Worm (Caenorhabditis elegans): ENCODE measurements around the gene F18A11.3.
A peak's percentile ranks its signal among the peaks of the same experiment; 100 is the strongest.

The F18A11.3 gene

ce11 chrII:12994009-12994788, 42.4 kb downstream of the F18A11.3 start (continued):
- no peak for TF ChIP-seq rpc-1 (optimal IDR thresholded peaks at IDR 0.05)
- TF ChIP-seq rpc-1 (tag; optimal IDR thresholded peaks at IDR 0.05), result no peak
- peak; percentile 22; the same call in 1 of the 2 replicates for TF ChIP-seq C06A6.2 (GFP tag; conservative IDR thresholded peaks at IDR 0.05)
- TF ChIP-seq xnd-1 (tag; optimal IDR thresholded peaks at IDR 0.05), result no peak
- no peak for TF ChIP-seq dpl-1 (GFP tag; optimal IDR thresholded peaks at IDR 0.05)
- TF ChIP-seq ceh-40 (GFP tag; IDR thresholded peaks at IDR 0.05), result no peak
- TF ChIP-seq ceh-91 (GFP tag; IDR thresholded peaks at IDR 0.05), result no peak
- no peak for TF ChIP-seq nhr-179 (tag; optimal IDR thresholded peaks at IDR 0.05)
- no peak for TF ChIP-seq unc-130 (GFP tag; optimal IDR thresholded peaks at IDR 0.05)
- no peak for TF ChIP-seq F49E8.2 (tag; optimal IDR thresholded peaks at IDR 0.05; ENCODE audit: insufficient read depth)
- TF ChIP-seq F55B11.4 (tag; optimal IDR thresholded peaks at IDR 0.05; ENCODE audit: borderline replicate concordance, insufficient read depth), result no peak
- TF ChIP-seq nhr-90 (tag; optimal IDR thresholded peaks at IDR 0.05), result peak; percentile 41
- TF ChIP-seq hmg-1.2 (GFP tag; IDR thresholded peaks at IDR 0.05), result peak; percentile 24; the same call in 1 of the 2 replicates
- no peak for TF ChIP-seq ztf-3 (GFP tag; optimal IDR thresholded peaks at IDR 0.05)
- TF ChIP-seq let-607 (tag; optimal IDR thresholded peaks at IDR 0.05), result peak; percentile 3 to 20
- no peak for TF ChIP-seq T26A5.8 (tag; optimal IDR thresholded peaks at IDR 0.05)
- peak; percentile 47 for TF ChIP-seq gei-17 (GFP tag; optimal IDR thresholded peaks at IDR 0.05)
- TF ChIP-seq F39B2.1 (GFP tag; IDR thresholded peaks at IDR 0.05), result 0 out of 2 replicates have a peak, but pooled peaks have one; percentile 20
- TF ChIP-seq lin-40 (tag; optimal IDR thresholded peaks at IDR 0.05), result no peak
- TF ChIP-seq fkh-3 (tag; optimal IDR thresholded peaks at IDR 0.05), result no peak
- TF ChIP-seq hmg-20 (GFP tag; IDR thresholded peaks at IDR 0.05), result no peak; the same call in 1 of the 2 replicates
- 0 out of 2 replicates have a peak, but pooled peaks have one; percentile 62 for TF ChIP-seq madf-3 (GFP tag; IDR thresholded peaks at IDR 0.05)
- no peak for TF ChIP-seq ztf-28 (GFP tag; IDR thresholded peaks at IDR 0.05)
- peak; percentile 49 for TF ChIP-seq B0035.1 (tag; optimal IDR thresholded peaks at IDR 0.05)
- TF ChIP-seq ekl-4 (GFP tag; IDR thresholded peaks at IDR 0.05), result peak; percentile 71
- no peak for TF ChIP-seq lin-35 (GFP tag; optimal IDR thresholded peaks at IDR 0.05)
- TF ChIP-seq zim-3 (tag; optimal IDR thresholded peaks at IDR 0.05), result no peak
- TF ChIP-seq K11D2.4 (GFP tag; IDR thresholded peaks at IDR 0.05), result peak; percentile 49; the same call in 1 of the 2 replicates
- no peak for TF ChIP-seq F57A8.1 (GFP tag; optimal IDR thresholded peaks at IDR 0.05)
- no peak for TF ChIP-seq zfh-2 (GFP tag; conservative IDR thresholded peaks at IDR 0.05)
- TF ChIP-seq nhr-120 (GFP tag; IDR thresholded peaks at IDR 0.05), result no peak
- TF ChIP-seq ceh-58 (GFP tag; IDR thresholded peaks at IDR 0.05), result no peak
- TF ChIP-seq akir-1 (GFP tag; optimal IDR thresholded peaks at IDR 0.05), result no peak
- TF ChIP-seq dox-1 (GFP tag; IDR thresholded peaks at IDR 0.05), result 0 out of 2 replicates have a peak, but pooled peaks have one; percentile 41
- TF ChIP-seq ztf-22 (GFP tag; optimal IDR thresholded peaks at IDR 0.05), result peak; percentile 28
- TF ChIP-seq mcd-1 (GFP tag; IDR thresholded peaks at IDR 0.05), result peak; percentile 40; the same call in 1 of the 2 replicates
- TF ChIP-seq F22D6.2 (tag; optimal IDR thresholded peaks at IDR 0.05), result peak; percentile 55
- no peak for TF ChIP-seq aptf-2 (GFP tag; conservative IDR thresholded peaks at IDR 0.05)
- TF ChIP-seq efl-1 (GFP tag; optimal IDR thresholded peaks at IDR 0.05), result no peak
- peak; percentile 60 for TF ChIP-seq atf-7 (tag; optimal IDR thresholded peaks at IDR 0.05)
- no peak for TF ChIP-seq B0019.2 (GFP tag; conservative IDR thresholded peaks at IDR 0.05)
- no peak for TF ChIP-seq bed-1 (GFP tag; IDR thresholded peaks at IDR 0.05)
- no peak for TF ChIP-seq snpc-1.3 (tag; optimal IDR thresholded peaks at IDR 0.05; ENCODE audit: insufficient read depth)
- no peak for TF ChIP-seq Y95B8A.8 (GFP tag; IDR thresholded peaks at IDR 0.05)
- TF ChIP-seq nhr-27 (tag; optimal IDR thresholded peaks at IDR 0.05), result no peak
- TF ChIP-seq die-1 (tag; optimal IDR thresholded peaks at IDR 0.05), result no peak
- TF ChIP-seq pha-4 (tag; optimal IDR thresholded peaks at IDR 0.05), result no peak

Data from whole organism, young adult.